Worm (Caenorhabditis elegans): ENCODE results near the gene scl-8.

- TF ChIP-seq unc-62 (GFP tag; optimal IDR thresholded peaks at IDR 0.05) (no peak), zag-1 (tag; optimal IDR thresholded peaks at IDR 0.05) (no peak), swsn-7 (tag; optimal IDR thresholded peaks at IDR 0.05) (no peak)
Measured at ce11 chrIV:13027801-13028641, 43.5 kb upstream of the scl-8 start.
